Fruit fly (Drosophila melanogaster) whole organism, larva: ENCODE results near the gene 2mit.

Experiments used
- noc ChIP-seq: fragments of 200-800 bp; sonication (Bioruptor generic); optimal IDR thresholded peaks from 3 replicates; lab custom pipeline; 2019; ENCODE audit warnings: missing biosample characterization, mild to moderate bottlenecking, missing genetic modification characterization, moderate library complexity

The 2mit gene

dm6 chr3R:13073174-13073573, 82.3 kb downstream of the 2mit start:
- TF ChIP-seq noc (tag; lab: Kevin White, UChicago), result no peak

DNA sequence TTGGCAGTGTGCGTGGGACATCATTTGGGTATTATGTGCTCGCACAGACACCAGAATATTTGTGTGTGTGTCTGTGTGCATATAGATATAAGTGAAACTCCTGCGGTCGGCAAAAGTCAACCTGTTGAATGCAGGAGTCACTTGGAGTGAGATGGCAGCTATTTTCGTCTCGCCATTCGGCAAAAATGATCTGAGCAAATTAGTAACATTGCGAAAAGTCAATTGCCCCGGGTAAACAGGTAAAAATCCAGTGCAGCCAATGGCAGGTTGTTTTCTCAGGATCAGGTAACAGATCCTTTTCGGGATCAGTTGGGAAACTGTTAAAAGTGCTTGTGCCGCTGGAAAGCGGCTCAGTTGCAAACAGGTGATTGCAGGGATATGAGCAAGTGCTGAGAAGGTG, 83.4 kb downstream of the 2mit start:
- no peak for TF ChIP-seq noc (tag; lab: Kevin White, UChicago)
